Fruit fly (Drosophila melanogaster): ENCODE results near the gene CG1792.

Gene CG1792

dm6 chr3R:31632316-31632715 is 16.2 kb downstream of the CG1792 start (continued):
- TF ChIP-seq gem (tag; optimal IDR thresholded peaks at IDR 0.05) (peak; percentile 55), Rfx (GFP tag; IDR thresholded peaks at IDR 0.05) (0 out of 2 replicates have a peak, but pooled peaks have one; percentile 8), CG12104 (GFP tag; optimal IDR thresholded peaks at IDR 0.05) (no peak), hth (optimal IDR thresholded peaks at IDR 0.05) (no peak), jing (GFP tag; optimal IDR thresholded peaks at IDR 0.05) (no peak), crol (GFP tag; IDR thresholded peaks at IDR 0.05) (no peak), org-1 (GFP tag; optimal IDR thresholded peaks at IDR 0.05) (peak; percentile 0), CG7556 (GFP tag; optimal IDR thresholded peaks at IDR 0.05) (peak; percentile 9), D19B (GFP tag; optimal IDR thresholded peaks at IDR 0.05) (no peak), Antp (GFP tag; optimal IDR thresholded peaks at IDR 0.05) (peak; percentile 7), mam (GFP tag; optimal IDR thresholded peaks at IDR 0.05) (peak; percentile 9), CG17912 (GFP tag; optimal IDR thresholded peaks at IDR 0.05) (no peak), Elba2 (GFP tag; optimal IDR thresholded peaks at IDR 0.05) (no peak), CG14710 (tag; optimal IDR thresholded peaks at IDR 0.05) (no peak), row (GFP tag; IDR thresholded peaks at IDR 0.05) (peak; percentile 24; the same call in 2 of the 3 replicates), HLH3B (GFP tag; IDR thresholded peaks at IDR 0.05) (no peak), grau (tag; optimal IDR thresholded peaks at IDR 0.05) (peak; percentile 13), Meics (GFP tag; optimal IDR thresholded peaks at IDR 0.05) (peak; percentile 1), tin (GFP tag; optimal IDR thresholded peaks at IDR 0.05) (peak; percentile 5), Hsf (GFP tag; optimal IDR thresholded peaks at IDR 0.05) (peak; percentile 22), MTF-1 (GFP tag; optimal IDR thresholded peaks at IDR 0.05; ENCODE audit: borderline replicate concordance) (no peak)

- TF ChIP-seq CG2889 (GFP tag; IDR thresholded peaks at IDR 0.05) (no peak), CG2129 (GFP tag; IDR thresholded peaks at IDR 0.05; ENCODE audit: partially characterized antibody) (no peak), Doc3 (GFP tag; IDR thresholded peaks at IDR 0.05; ENCODE audit: partially characterized antibody) (no peak), CG2678 (tag; optimal IDR thresholded peaks at IDR 0.05) (peak; percentile 53), yki (optimal IDR thresholded peaks at IDR 0.05) (no peak), CG4707 (GFP tag; optimal IDR thresholded peaks at IDR 0.05) (no peak), Dp (GFP tag; optimal IDR thresholded peaks at IDR 0.05) (no peak), luna (GFP tag; optimal IDR thresholded peaks at IDR 0.05) (no peak), Side (GFP tag; optimal IDR thresholded peaks at IDR 0.05) (peak; percentile 6), hbn (GFP tag; IDR thresholded peaks at IDR 0.05; ENCODE audit: partially characterized antibody) (no peak), CG6791 (GFP tag; IDR thresholded peaks at IDR 0.05; ENCODE audit: partially characterized antibody) (no peak), mirr (GFP tag; optimal IDR thresholded peaks at IDR 0.05) (no peak), CG14667 (GFP tag; IDR thresholded peaks at IDR 0.05) (no peak), Optix (GFP tag; IDR thresholded peaks at IDR 0.05) (no peak), CG31388 (GFP tag; optimal IDR thresholded peaks at IDR 0.05) (no peak), CG31365 (tag; optimal IDR thresholded peaks at IDR 0.05) (no peak), B-H2 (GFP tag; optimal IDR thresholded peaks at IDR 0.05) (peak; percentile 22), CG11504 (tag; optimal IDR thresholded peaks at IDR 0.05) (peak; percentile 43), Hmr (GFP tag; optimal IDR thresholded peaks at IDR 0.05) (peak; percentile 67), grau (tag; optimal IDR thresholded peaks at IDR 0.05) (peak; percentile 51), CG13624 (GFP tag; optimal IDR thresholded peaks at IDR 0.05) (peak; percentile 4), Ptx1 (GFP tag; IDR thresholded peaks at IDR 0.05) (no peak), prd (optimal IDR thresholded peaks at IDR 0.05) (no peak), prd (GFP tag; IDR thresholded peaks at IDR 0.05) (peak; percentile 55; the same call in 1 of the 3 replicates), Camta (GFP tag; optimal IDR thresholded peaks at IDR 0.05) (no peak), Xrp1 (GFP tag; IDR thresholded peaks at IDR 0.05) (no peak), CG6813 (GFP tag; optimal IDR thresholded peaks at IDR 0.05) (peak; percentile 5), run (tag; optimal IDR thresholded peaks at IDR 0.05) (no peak), HHEX (GFP tag; optimal IDR thresholded peaks at IDR 0.05) (peak; percentile 45), CG2116 (GFP tag; optimal IDR thresholded peaks at IDR 0.05) (no peak), Ets65A (GFP tag) (peak; percentile 92), sob (GFP tag; IDR thresholded peaks at IDR 0.05) (peak; percentile 30; the same call in 1 of the 2 replicates)
Observed at dm6 chr3R:31636501-31636900, 20.4 kb downstream of the CG1792 start.

All from whole organism, embryonic.